Worm (Caenorhabditis elegans) whole organism, L3 larva: ENCODE results near the gene F16H6.10.
"Not testable (repeated sequence)": the region's sequence is repeated elsewhere in the genome, so short reads cannot be mapped to it uniquely, and the experiment has no call there.

Source experiments
- ZK546.5 ChIP-seq: sonication (generic microtip); optimal IDR thresholded peaks from 2 replicates; lab custom pipeline; 2017; ENCODE audit warnings: missing biosample characterization, missing genetic modification characterization
- ama-1 ChIP-seq: fragments of 150-350 bp; optimal IDR thresholded peaks from 2 replicates; lab custom pipeline; 2018
- egl-27 ChIP-seq: sonication (generic microtip); optimal IDR thresholded peaks from 4 replicates; lab custom pipeline; 2017; ENCODE audit warnings: missing biosample characterization, missing genetic modification reagents, missing genetic modification characterization
- egl-5 ChIP-seq: fragments of 150-350 bp; optimal IDR thresholded peaks from 2 replicates; lab custom pipeline; 2017; ENCODE audit warnings: missing biosample characterization, missing genetic modification reagents, missing genetic modification characterization, inconsistent platforms
- elt-2 ChIP-seq: sonication (generic microtip); optimal IDR thresholded peaks from 2 replicates; lab custom pipeline; 2016; ENCODE audit warnings: missing genetic modification reagents, mild to moderate bottlenecking, missing genetic modification characterization, missing compliant biosample characterization
- eor-1 ChIP-seq, 2 experiments: fragments of 150-350 bp; optimal IDR thresholded peaks; 2 replicates each; lab custom pipeline; 2014 to 2018; ENCODE audit warnings: missing biosample characterization in 2 of 2, missing genetic modification characterization in 2 of 2
- fkh-10 ChIP-seq: sonication (generic microtip); optimal IDR thresholded peaks from 2 replicates; lab custom pipeline; 2017; ENCODE audit warnings: missing biosample characterization, missing genetic modification reagents, missing genetic modification characterization
- fos-1 ChIP-seq: fragments of 150-350 bp; optimal IDR thresholded peaks from 2 replicates; lab custom pipeline; 2014; ENCODE audit warnings: missing biosample characterization, missing genetic modification characterization
- hmg-11 ChIP-seq: sonication (generic microtip); optimal IDR thresholded peaks from 2 replicates; lab custom pipeline; 2016; ENCODE audit warnings: missing genetic modification characterization, missing compliant biosample characterization
- lsy-12 ChIP-seq: sonication (generic microtip); optimal IDR thresholded peaks from 2 replicates; lab custom pipeline; 2016; ENCODE audit warnings: mild to moderate bottlenecking, missing genetic modification characterization, missing compliant biosample characterization
- mdl-1 ChIP-seq: fragments of 150-350 bp; optimal IDR thresholded peaks from 2 replicates; lab custom pipeline; 2014; ENCODE audit warnings: missing biosample characterization, missing genetic modification characterization
- mml-1 ChIP-seq: fragments of 150-350 bp; sonication (generic microtip); optimal IDR thresholded peaks from 3 replicates; lab custom pipeline; 2014; ENCODE audit warnings: missing biosample characterization, missing genetic modification characterization
- nfya-1 ChIP-seq: sonication (generic microtip); optimal IDR thresholded peaks from 2 replicates; lab custom pipeline; 2017; ENCODE audit warnings: missing genetic modification characterization, mild to moderate bottlenecking, missing compliant biosample characterization, antibody characterized with exemption, moderate library complexity; ENCODE audit not compliant: insufficient read depth
- nhr-12 ChIP-seq: fragments of 150-350 bp; optimal IDR thresholded peaks from 2 replicates; lab custom pipeline; 2014; ENCODE audit warnings: missing biosample characterization, missing genetic modification characterization
- nhr-23 ChIP-seq: fragments of 150-350 bp; optimal IDR thresholded peaks from 2 replicates; lab custom pipeline; 2014; ENCODE audit warnings: missing biosample characterization, missing genetic modification reagents, missing genetic modification characterization
- nhr-237 ChIP-seq: fragments of 150-350 bp; optimal IDR thresholded peaks from 2 replicates; lab custom pipeline; 2014; ENCODE audit warnings: missing biosample characterization, missing genetic modification characterization
- nhr-25 ChIP-seq: sonication (generic microtip); optimal IDR thresholded peaks from 2 replicates; lab custom pipeline; 2017; ENCODE audit warnings: missing biosample characterization, missing genetic modification characterization
- nhr-28 ChIP-seq: fragments of 150-350 bp; optimal IDR thresholded peaks from 2 replicates; lab custom pipeline; 2014; ENCODE audit warnings: missing biosample characterization, missing genetic modification characterization
- nhr-43 ChIP-seq: sonication (generic microtip); optimal IDR thresholded peaks from 2 replicates; lab custom pipeline; 2016; ENCODE audit warnings: mild to moderate bottlenecking, missing genetic modification characterization, missing compliant biosample characterization; ENCODE audit not compliant: poor library complexity, severe bottlenecking
- nhr-67 ChIP-seq: fragments of 150-350 bp; optimal IDR thresholded peaks from 2 replicates; lab custom pipeline; 2014; ENCODE audit warnings: missing biosample characterization, missing genetic modification characterization
- nhr-76 ChIP-seq: fragments of 150-350 bp; sonication (generic microtip); optimal IDR thresholded peaks from 5 replicates; lab custom pipeline; 2014; ENCODE audit warnings: missing biosample characterization, missing genetic modification characterization
- nhr-77 ChIP-seq: fragments of 150-350 bp; optimal IDR thresholded peaks from 2 replicates; lab custom pipeline; 2014; ENCODE audit warnings: missing biosample characterization, missing genetic modification characterization
- pha-4 ChIP-seq: fragments of 150-350 bp; optimal IDR thresholded peaks from 2 replicates; lab custom pipeline; 2014; ENCODE audit warnings: missing biosample characterization, missing genetic modification reagents, missing genetic modification characterization
- pqm-1 ChIP-seq: fragments of 150-350 bp; optimal IDR thresholded peaks from 2 replicates; lab custom pipeline; 2017; ENCODE audit warnings: missing biosample characterization, missing genetic modification characterization, inconsistent platforms
- sea-2 ChIP-seq: fragments of 150-350 bp; sonication (generic microtip); optimal IDR thresholded peaks from 4 replicates; lab custom pipeline; 2014; ENCODE audit warnings: missing biosample characterization, missing genetic modification reagents, missing genetic modification characterization
- snpc-4 ChIP-seq: fragments of 150-350 bp; optimal IDR thresholded peaks from 2 replicates; lab custom pipeline; 2014; ENCODE audit warnings: missing biosample characterization, missing genetic modification characterization
- unc-62 ChIP-seq: fragments of 150-350 bp; sonication (generic microtip); optimal IDR thresholded peaks from 4 replicates; lab custom pipeline; 2014; ENCODE audit warnings: missing biosample characterization, missing genetic modification reagents, missing genetic modification characterization
- zag-1 ChIP-seq: fragments of 150-350 bp; optimal IDR thresholded peaks from 2 replicates; lab custom pipeline; 2014; ENCODE audit warnings: missing biosample characterization, missing genetic modification characterization
- ztf-11 ChIP-seq: fragments of 150-350 bp; optimal IDR thresholded peaks from 2 replicates; lab custom pipeline; 2014; ENCODE audit warnings: missing biosample characterization, missing genetic modification characterization
- ztf-4 ChIP-seq: fragments of 150-350 bp; optimal IDR thresholded peaks from 2 replicates; lab custom pipeline; 2014; ENCODE audit warnings: missing biosample characterization, missing genetic modification characterization

The F16H6.10 gene

DNA sequence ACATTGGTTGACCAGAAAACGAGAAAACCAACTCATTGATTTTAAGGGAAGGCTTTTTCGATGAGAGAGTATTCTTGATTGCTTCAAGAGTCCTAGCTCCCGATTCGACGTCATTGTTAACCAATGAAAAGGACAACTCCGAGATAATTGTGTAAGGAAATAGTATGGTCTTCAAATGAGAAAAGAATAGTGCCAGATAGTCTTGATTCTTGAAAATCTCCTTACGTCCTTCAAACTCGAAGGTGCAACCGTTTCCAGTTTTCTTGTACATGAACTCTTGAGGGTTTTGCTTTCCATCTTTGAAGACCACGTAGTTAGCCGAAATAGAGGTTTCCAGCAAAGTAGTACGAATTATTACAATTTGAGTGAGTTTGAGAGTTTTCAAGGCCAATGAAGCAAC lies 19.0 kb upstream of the F16H6.10 start:
- TF ChIP-seq ztf-11 (tag; lab: Kevin White, UChicago) (no peak), nhr-77 (tag; lab: Kevin White, UChicago) (no peak), egl-27 (tag; lab: Kevin White, UChicago) (no peak), fos-1 (no peak), pha-4 (no peak), elt-2 (tag; lab: Kevin White, UChicago) (no peak), nhr-76 (no peak), hmg-11 (tag; lab: Kevin White, UChicago) (no peak), nhr-43 (no peak), nhr-23 (tag; lab: Kevin White, UChicago) (no peak), nhr-12 (no peak), ztf-4 (tag; lab: Kevin White, UChicago) (no peak), nhr-25 (no peak), sea-2 (GFP tag; lab: Kevin White, UChicago) (no peak), nhr-67 (no peak)

DNA sequence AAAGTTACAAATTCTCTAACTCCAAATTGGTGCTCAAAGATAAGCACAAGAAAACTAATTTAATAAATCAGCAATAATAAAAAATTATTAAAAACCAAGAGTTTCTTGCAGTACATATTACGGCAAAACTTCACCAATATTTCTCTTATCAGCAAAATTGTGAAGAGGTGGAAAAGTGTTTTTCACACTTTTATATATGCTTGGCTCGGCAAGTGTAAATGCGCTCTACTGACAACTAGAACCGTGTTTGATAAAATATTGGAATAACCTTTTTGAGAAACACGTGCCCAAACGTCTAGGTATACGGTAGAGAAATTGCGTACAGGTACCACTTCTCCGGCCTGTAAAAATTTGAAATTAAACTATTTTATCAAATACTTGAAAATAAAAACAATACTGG lies 17.1 kb upstream of the F16H6.10 start, which contains the start of gene R10E8.8:
Gene R10E8.8, minus strand, starts transcription at position 343 of the 400 bp plus-strand sequence.
- no peak for TF ChIP-seq snpc-4 (tag; lab: Kevin White, UChicago)
- TF ChIP-seq elt-2 (tag; lab: Kevin White, UChicago) = peak; percentile 87
- peak; percentile 17 for TF ChIP-seq nfya-1
- TF ChIP-seq pha-4 = peak; percentile 17
- peak; percentile 72 for TF ChIP-seq pqm-1 (tag; lab: Kevin White, UChicago)
- TF ChIP-seq unc-62 (GFP tag; lab: Kevin White, UChicago) = no peak
- no peak for TF ChIP-seq nhr-76
- no peak for TF ChIP-seq fkh-10 (GFP tag; lab: Kevin White, UChicago)
- no peak for TF ChIP-seq mml-1 (tag; lab: Kevin White, UChicago)

DNA sequence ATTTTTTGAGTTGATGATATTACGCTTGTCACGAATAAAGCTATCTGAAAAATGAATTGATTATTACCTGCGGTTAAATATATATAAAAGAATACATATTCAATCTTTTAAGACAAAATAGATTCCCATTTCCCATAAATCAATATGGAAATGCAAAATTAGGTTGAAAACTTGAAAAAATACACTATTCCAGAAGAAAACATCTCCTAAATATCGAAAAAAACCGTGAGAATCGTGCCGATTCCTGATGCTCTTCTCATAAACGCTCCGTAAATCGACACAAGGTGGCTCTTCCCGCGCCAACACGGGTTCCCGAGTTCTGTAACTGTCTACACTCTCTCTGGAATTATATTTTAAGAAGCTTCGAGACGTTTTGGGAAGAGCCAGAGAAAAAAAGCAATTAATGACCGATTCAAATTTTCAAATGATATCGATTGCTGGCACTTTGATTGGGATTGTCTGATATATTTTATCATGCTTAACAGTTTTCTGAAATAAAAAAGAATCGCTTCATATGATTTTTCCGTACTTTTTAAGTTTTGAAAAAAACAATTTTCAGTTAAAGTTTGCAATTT lies 12.5 kb upstream of the F16H6.10 start, which contains the start of gene R10E8.3:
Gene R10E8.3, minus strand, starts transcription at position 51 of the 575 bp plus-strand sequence.
- no peak for TF ChIP-seq ama-1 (lab: Kevin White, UChicago)
- no peak for TF ChIP-seq mml-1 (tag; lab: Kevin White, UChicago)
- no peak for TF ChIP-seq ztf-4 (tag; lab: Kevin White, UChicago)
- TF ChIP-seq egl-5 (tag; lab: Kevin White, UChicago) = no peak
- peak; percentile 43 for TF ChIP-seq pqm-1 (tag; lab: Kevin White, UChicago)
- TF ChIP-seq elt-2 (tag; lab: Kevin White, UChicago) = peak; percentile 53
- TF ChIP-seq nhr-25 = no peak
- TF ChIP-seq zag-1 = no peak
- no peak for TF ChIP-seq nhr-28 (tag; lab: Kevin White, UChicago)
- TF ChIP-seq snpc-4 (tag; lab: Kevin White, UChicago) = no peak
- TF ChIP-seq nhr-23 (tag; lab: Kevin White, UChicago) = no peak
- no peak for TF ChIP-seq nhr-237 (tag; lab: Kevin White, UChicago)
- TF ChIP-seq eor-1 (tag; optimal IDR thresholded peaks at IDR 0.05; lab: Kevin White, UChicago) = no peak
- no peak for TF ChIP-seq lsy-12
- TF ChIP-seq, all 47 proteins: peak for 2

DNA sequence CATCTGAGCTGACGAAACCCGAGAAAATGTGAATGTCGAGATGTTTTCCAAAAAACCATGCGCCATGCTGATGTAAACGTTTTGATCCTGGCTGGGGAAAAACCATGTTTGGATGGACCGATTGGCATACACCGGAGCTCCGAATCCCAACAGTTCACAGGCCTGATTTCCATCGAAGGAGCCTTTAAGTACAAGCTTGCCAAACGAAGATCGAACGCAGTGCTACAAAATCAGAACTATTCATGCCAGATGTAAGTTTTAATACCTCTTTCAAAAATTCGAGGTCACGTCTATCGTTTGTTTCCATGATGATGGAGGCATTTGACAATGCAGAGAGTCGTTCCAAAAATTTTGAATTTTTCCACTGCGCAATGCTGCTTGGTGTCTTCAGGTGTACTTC lies 11.6 kb upstream of the F16H6.10 start:
- TF ChIP-seq lsy-12 (no peak), mdl-1 (tag; lab: Kevin White, UChicago) (no peak)
- TF ChIP-seq, all 47 proteins: peak for 0

DNA sequence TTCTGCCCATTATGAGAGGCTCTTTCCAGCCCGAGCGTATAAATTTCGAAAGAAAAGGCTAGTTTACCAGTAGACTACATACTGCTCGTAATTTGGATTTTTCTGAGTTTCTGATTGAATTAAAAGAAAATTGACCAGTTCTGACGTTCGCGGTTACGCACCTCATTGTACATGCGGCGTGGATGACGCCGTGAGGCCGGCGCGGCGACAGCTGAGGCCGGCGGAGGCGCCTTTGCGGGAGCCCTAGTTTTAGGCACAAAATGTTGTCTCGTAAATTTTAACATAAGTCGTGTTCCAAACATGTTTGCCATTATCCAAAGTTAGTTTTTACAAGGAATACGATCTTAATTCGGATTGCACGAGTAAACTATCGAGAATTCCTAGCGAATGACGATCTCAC lies 7.5 kb downstream of the F16H6.10 start, which contains the start of gene F16H6.9:
Gene F16H6.9, plus strand, starts transcription at position 301 of the 400 bp plus-strand sequence.
- not testable (repeated sequence) for TF ChIP-seq snpc-4, hmg-11, elt-2 (tag; lab: Kevin White, UChicago)
- TF ChIP-seq, all 47 proteins: peak for 0; not testable (repeated sequence) for 47

DNA sequence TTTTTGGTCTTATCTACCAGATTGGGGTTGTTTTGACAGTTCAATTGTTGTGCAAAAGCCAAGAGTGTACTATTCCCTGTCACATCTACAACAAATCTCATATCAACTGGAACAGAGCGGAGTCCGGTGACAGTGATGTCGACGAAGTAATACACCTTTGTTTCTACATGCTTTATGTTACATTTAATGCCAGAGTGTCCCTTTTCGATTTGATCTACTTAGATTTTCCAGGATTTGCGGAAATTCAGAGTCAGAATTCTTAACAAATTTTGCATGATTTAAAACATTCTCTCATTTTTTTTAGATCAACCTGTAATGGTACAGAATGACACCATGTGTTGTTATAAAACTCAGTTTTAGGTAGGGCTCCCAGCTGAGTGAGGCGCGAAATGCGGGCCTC lies 8.1 kb downstream of the F16H6.10 start, which contains the start of gene F16H6.8:
Gene F16H6.8, minus strand, starts transcription at position 101 of the 400 bp plus-strand sequence.
- not testable (repeated sequence) for TF ChIP-seq ZK546.5, nhr-23, hmg-11 (tag; lab: Kevin White, UChicago)
